Worm (Caenorhabditis elegans) whole organism, early embryonic: Measurements from ENCODE around the gene lst-2.
A peak's percentile ranks its signal among the peaks of the same experiment; 100 is the strongest.

Experiments
- B0310.2 ChIP-seq: sonication (generic microtip); optimal IDR thresholded peaks from 2 replicates; lab custom pipeline; 2016; ENCODE audit warnings: mild to moderate bottlenecking, missing genetic modification characterization, missing compliant biosample characterization
- F13C5.2 ChIP-seq: sonication (generic microtip); optimal IDR thresholded peaks from 2 replicates; lab custom pipeline; 2017; ENCODE audit warnings: mild to moderate bottlenecking, missing genetic modification characterization, inconsistent platforms, missing compliant biosample characterization
- aly-1 ChIP-seq: sonication (generic microtip); optimal IDR thresholded peaks from 2 replicates; lab custom pipeline; 2016; ENCODE audit warnings: missing genetic modification characterization, missing compliant biosample characterization
- ama-1 ChIP-seq: fragments of 150-350 bp; optimal IDR thresholded peaks from 2 replicates; lab custom pipeline; 2014
- ceh-13 ChIP-seq: fragments of 200-800 bp; sonication (Bioruptor generic); optimal IDR thresholded peaks from 2 replicates; lab custom pipeline; 2018; ENCODE audit warnings: mild to moderate bottlenecking, missing genetic modification characterization, missing compliant biosample characterization
- ceh-36 ChIP-seq: sonication (generic microtip); optimal IDR thresholded peaks from 2 replicates; lab custom pipeline; 2016; ENCODE audit warnings: missing genetic modification characterization, inconsistent platforms, missing compliant biosample characterization
- ets-7 ChIP-seq: sonication (generic microtip); optimal IDR thresholded peaks from 2 replicates; lab custom pipeline; 2016; ENCODE audit warnings: missing genotype, missing genetic modification characterization, missing compliant biosample characterization
- flt-1 ChIP-seq: fragments of 200-800 bp; sonication (Bioruptor generic); IDR thresholded peaks from 2 replicates; pipeline ENCODE4 v1.3.6; 2022; ENCODE audit warnings: missing genetic modification characterization, missing compliant biosample characterization
- hmbx-1 ChIP-seq: sonication (generic microtip); optimal IDR thresholded peaks from 2 replicates; lab custom pipeline; 2016; ENCODE audit warnings: mild to moderate bottlenecking, missing genetic modification characterization, missing compliant biosample characterization
- hmg-4 ChIP-seq: fragments of 200-800 bp; sonication (Bioruptor generic); optimal IDR thresholded peaks from 2 replicates; lab custom pipeline; 2018; ENCODE audit warnings: mild to moderate bottlenecking, missing genetic modification characterization, missing compliant biosample characterization
- hnd-1 ChIP-seq: sonication (generic microtip); optimal IDR thresholded peaks from 2 replicates; lab custom pipeline; 2016; ENCODE audit warnings: missing genetic modification characterization, missing compliant biosample characterization
- pes-1 ChIP-seq: fragments of 200-800 bp; sonication (Bioruptor generic); IDR thresholded peaks from 2 replicates; pipeline ENCODE4 v1.3.6; 2022; ENCODE audit warnings: missing genetic modification reagents, missing genetic modification characterization, missing compliant biosample characterization
- scrt-1 ChIP-seq: fragments of 200-800 bp; sonication (Bioruptor generic); IDR thresholded peaks from 2 replicates; pipeline ENCODE4 v1.3.6; 2022; ENCODE audit warnings: missing genetic modification characterization, missing compliant biosample characterization
- sea-1 ChIP-seq: fragments of 200-800 bp; sonication (Bioruptor generic); conservative IDR thresholded peaks from 2 replicates; pipeline ENCODE4 v1.3.6; 2022; ENCODE audit warnings: missing genetic modification characterization, missing compliant biosample characterization
- tbx-11 ChIP-seq: fragments of 200-800 bp; sonication (Bioruptor generic); IDR thresholded peaks from 2 replicates; pipeline ENCODE4 v1.3.6; 2022; ENCODE audit warnings: missing genetic modification characterization, missing compliant biosample characterization
- tbx-37 ChIP-seq: fragments of 200-800 bp; sonication (Bioruptor generic); conservative IDR thresholded peaks from 2 replicates; pipeline ENCODE4 v1.3.6; 2022; ENCODE audit warnings: missing genetic modification reagents, missing genetic modification characterization, missing compliant biosample characterization
- tra-4 ChIP-seq: sonication (generic microtip); optimal IDR thresholded peaks from 2 replicates; lab custom pipeline; 2017; ENCODE audit warnings: missing genetic modification characterization, missing compliant biosample characterization

The lst-2 gene

DNA sequence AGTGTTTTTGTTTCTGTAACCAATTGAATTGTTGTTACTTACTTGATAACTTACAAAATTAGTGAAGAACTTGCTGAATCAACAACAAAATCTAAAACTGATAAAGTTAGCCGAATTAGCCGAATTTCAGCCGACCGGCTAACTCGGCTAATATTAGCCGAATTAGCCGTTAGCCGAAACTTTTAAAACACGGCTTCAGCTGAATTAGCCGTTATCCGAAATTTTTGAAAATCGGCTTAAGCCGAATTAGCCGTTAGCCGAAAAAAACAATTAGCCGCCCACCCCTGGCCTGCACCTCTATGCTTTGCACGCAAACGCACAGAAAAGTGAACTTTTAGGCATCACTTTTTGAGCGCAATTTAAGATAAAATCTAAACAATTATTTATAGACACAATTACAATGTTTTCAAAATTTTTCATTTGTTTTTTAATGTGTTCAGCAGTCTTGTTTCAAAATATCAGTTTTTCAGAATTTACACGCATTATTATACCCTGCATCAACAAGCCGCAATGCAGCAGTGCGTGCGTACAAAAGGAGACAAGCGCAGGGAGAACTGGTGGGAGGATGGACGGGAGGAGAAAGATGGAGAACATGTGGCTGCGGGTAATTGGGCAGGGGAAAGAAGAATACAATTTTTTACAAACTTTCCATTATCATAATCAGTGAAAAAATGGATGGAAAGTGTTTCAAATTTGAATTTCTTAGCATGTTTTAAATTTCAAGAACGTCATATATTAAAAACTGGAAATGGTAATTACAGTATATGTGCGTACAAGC, 12.1 kb upstream of the lst-2 start:
- TF ChIP-seq F13C5.2 (tag; lab: Kevin White, UChicago) (peak; percentile 62), aly-1 (tag; lab: Kevin White, UChicago) (no peak), tbx-37 (GFP tag; lab: Robert Waterston, UW) (peak; percentile 42; the same call in 1 of the 2 replicates), B0310.2 (tag; lab: Kevin White, UChicago) (no peak)

ce11 chrX:4391680-4392079, 8.5 kb upstream of the lst-2 start:
- TF ChIP-seq tbx-11 (GFP tag; lab: Robert Waterston, UW) (no peak), hmg-4 (GFP tag; lab: Kevin White, UChicago) (no peak), ama-1 (lab: Kevin White, UChicago) (no peak), ets-7 (tag; lab: Kevin White, UChicago) (no peak), tra-4 (tag; lab: Kevin White, UChicago) (no peak), hmbx-1 (tag; lab: Kevin White, UChicago) (no peak), B0310.2 (tag; lab: Kevin White, UChicago) (no peak), scrt-1 (GFP tag; lab: Robert Waterston, UW) (no peak), ceh-36 (tag; lab: Kevin White, UChicago) (no peak), F13C5.2 (tag; lab: Kevin White, UChicago) (no peak), sea-1 (GFP tag; lab: Robert Waterston, UW) (no peak), pes-1 (no peak), hnd-1 (no peak), tbx-37 (GFP tag; lab: Robert Waterston, UW) (no peak), ceh-13 (no peak)

ce11 chrX:4388834-4389409, 5.8 kb upstream of the lst-2 start, which contains the start of gene dpy-23:
Gene dpy-23 (plus strand): TSS chrX:4389359.
- TF ChIP-seq sea-1 (GFP tag; lab: Robert Waterston, UW): no peak
- peak; percentile 55 for TF ChIP-seq F13C5.2 (tag; lab: Kevin White, UChicago)
- TF ChIP-seq hmg-4 (GFP tag; lab: Kevin White, UChicago): peak; percentile 77
- no peak for TF ChIP-seq ceh-36 (tag; lab: Kevin White, UChicago)
- no peak for TF ChIP-seq pes-1
- TF ChIP-seq hnd-1: no peak
- no peak for TF ChIP-seq tbx-37 (GFP tag; lab: Robert Waterston, UW)
- TF ChIP-seq hmbx-1 (tag; lab: Kevin White, UChicago): no peak
- TF ChIP-seq aly-1 (tag; lab: Kevin White, UChicago): peak; percentile 4
- no peak for TF ChIP-seq ama-1 (lab: Kevin White, UChicago)
- TF ChIP-seq flt-1 (GFP tag; lab: Robert Waterston, UW): no peak

ce11 chrX:4386493-4386892, 3.3 kb upstream of the lst-2 start:
- TF ChIP-seq flt-1 (GFP tag; lab: Robert Waterston, UW) (no peak), ceh-36 (tag; lab: Kevin White, UChicago) (no peak), ceh-13 (no peak), tbx-37 (GFP tag; lab: Robert Waterston, UW) (no peak), F13C5.2 (tag; lab: Kevin White, UChicago) (no peak), scrt-1 (GFP tag; lab: Robert Waterston, UW) (no peak), ama-1 (lab: Kevin White, UChicago) (no peak), ets-7 (tag; lab: Kevin White, UChicago) (no peak), pes-1 (no peak), hnd-1 (no peak), tra-4 (tag; lab: Kevin White, UChicago) (no peak), aly-1 (tag; lab: Kevin White, UChicago) (no peak), B0310.2 (tag; lab: Kevin White, UChicago) (no peak), tbx-11 (GFP tag; lab: Robert Waterston, UW) (no peak), sea-1 (GFP tag; lab: Robert Waterston, UW) (no peak), hmbx-1 (tag; lab: Kevin White, UChicago) (no peak), hmg-4 (GFP tag; lab: Kevin White, UChicago) (no peak)

ce11 chrX:4377689-4378088, 5.5 kb downstream of the lst-2 start, which contains the start of gene R160.12:
Gene R160.12 (minus strand): TSS chrX:4377789.
- TF ChIP-seq tbx-11 (GFP tag; lab: Robert Waterston, UW) (no peak), B0310.2 (tag; lab: Kevin White, UChicago) (no peak), ama-1 (lab: Kevin White, UChicago) (no peak)

ce11 chrX:4376801-4377200, 6.4 kb downstream of the lst-2 start, which contains the start of gene R160.2:
Gene R160.2 (minus strand): TSS chrX:4376901.
- TF ChIP-seq scrt-1 (GFP tag; lab: Robert Waterston, UW) (no peak), flt-1 (GFP tag; lab: Robert Waterston, UW) (no peak), ets-7 (tag; lab: Kevin White, UChicago) (no peak), F13C5.2 (tag; lab: Kevin White, UChicago) (no peak), ama-1 (lab: Kevin White, UChicago) (no peak), tbx-37 (GFP tag; lab: Robert Waterston, UW) (no peak)

ce11 chrX:4373123-4373522, 10.0 kb downstream of the lst-2 start, which contains the start of gene R160.6:
Gene R160.6 (minus strand): TSS chrX:4373223.
- TF ChIP-seq hnd-1 (no peak), hmg-4 (GFP tag; lab: Kevin White, UChicago) (no peak), hmbx-1 (tag; lab: Kevin White, UChicago) (no peak), F13C5.2 (tag; lab: Kevin White, UChicago) (no peak), scrt-1 (GFP tag; lab: Robert Waterston, UW) (no peak), flt-1 (GFP tag; lab: Robert Waterston, UW) (no peak)
